Fruit fly (Drosophila melanogaster) whole organism, embryonic: ENCODE data around the gene CG32052.

Experiments used
- CG10366 ChIP-seq: fragments of 200-800 bp; sonication (Bioruptor generic); IDR thresholded peaks from 2 replicates; pipeline ENCODE4 v1.3.6; 2022; ENCODE audit warnings: missing biosample characterization, missing genetic modification characterization
- CG12391 ChIP-seq: fragments of 200-800 bp; sonication (Bioruptor generic); optimal IDR thresholded peaks from 3 replicates; lab custom pipeline; 2018; ENCODE audit warnings: missing biosample characterization, mild to moderate bottlenecking, missing genetic modification characterization, moderate library complexity
- CG15269 ChIP-seq: fragments of 200-800 bp; sonication (Bioruptor generic); optimal IDR thresholded peaks from 2 replicates; lab custom pipeline; 2018; ENCODE audit warnings: missing biosample characterization, mild to moderate bottlenecking, missing genetic modification characterization, moderate library complexity
- CG15696 ChIP-seq: fragments of 200-800 bp; sonication (Bioruptor generic); optimal IDR thresholded peaks from 2 replicates; lab custom pipeline; 2019; ENCODE audit warnings: missing biosample characterization, mild to moderate bottlenecking, missing genetic modification characterization, moderate library complexity
- CG18262 ChIP-seq: fragments of 200-800 bp; optimal IDR thresholded peaks from 3 replicates; lab custom pipeline; 2019; ENCODE audit warnings: missing biosample characterization, mild to moderate bottlenecking, missing genetic modification characterization, moderate library complexity
- CG2120 ChIP-seq: fragments of 200-800 bp; sonication (Bioruptor generic); optimal IDR thresholded peaks from 3 replicates; lab custom pipeline; 2016; ENCODE audit warnings: missing biosample characterization, missing genetic modification characterization
- CG2678 ChIP-seq: fragments of 200-800 bp; sonication (Bioruptor generic); optimal IDR thresholded peaks from 3 replicates; lab custom pipeline; 2019; ENCODE audit warnings: missing biosample characterization, mild to moderate bottlenecking, missing genetic modification characterization, moderate library complexity
- CG2889 ChIP-seq: fragments of 200-800 bp; sonication (Bioruptor generic); IDR thresholded peaks from 3 replicates; pipeline ENCODE4 v1.3.6; 2022; ENCODE audit warnings: missing biosample characterization, missing genetic modification characterization
- CG3065 ChIP-seq: fragments of 200-800 bp; sonication (Bioruptor generic); optimal IDR thresholded peaks from 2 replicates; lab custom pipeline; 2016; ENCODE audit warnings: missing biosample characterization, missing genetic modification characterization
- CG34376 ChIP-seq: fragments of 200-800 bp; sonication (Bioruptor generic); optimal IDR thresholded peaks from 2 replicates; lab custom pipeline; 2018; ENCODE audit warnings: missing biosample characterization, mild to moderate bottlenecking, missing genetic modification characterization
- CG34422 ChIP-seq: fragments of 200-800 bp; sonication (Bioruptor generic); IDR thresholded peaks from 3 replicates; pipeline ENCODE4 v1.3.6; 2022; ENCODE audit warnings: missing biosample characterization, missing genetic modification characterization
- CG3838 ChIP-seq: fragments of 200-800 bp; sonication (Bioruptor generic); optimal IDR thresholded peaks from 3 replicates; lab custom pipeline; 2016; ENCODE audit warnings: missing biosample characterization, missing genetic modification characterization
- CG7556 ChIP-seq: fragments of 200-800 bp; sonication (Bioruptor generic); optimal IDR thresholded peaks from 2 replicates; lab custom pipeline; 2017; ENCODE audit warnings: missing biosample characterization, mild to moderate bottlenecking, missing genetic modification characterization
- CG7839 ChIP-seq: fragments of 200-800 bp; sonication (Bioruptor generic); optimal IDR thresholded peaks from 3 replicates; lab custom pipeline; 2018; ENCODE audit warnings: missing biosample characterization, mild to moderate bottlenecking, missing genetic modification characterization, moderate library complexity
- CG8359 ChIP-seq: fragments of 200-800 bp; sonication (Bioruptor generic); optimal IDR thresholded peaks from 2 replicates; lab custom pipeline; 2017; ENCODE audit warnings: missing biosample characterization, mild to moderate bottlenecking, missing genetic modification characterization, borderline replicate concordance
- CG9609 ChIP-seq: fragments of 200-800 bp; sonication (Bioruptor generic); optimal IDR thresholded peaks from 3 replicates; lab custom pipeline; 2016; ENCODE audit warnings: missing biosample characterization, missing genetic modification characterization
- Deaf1 ChIP-seq: fragments of 200-800 bp; optimal IDR thresholded peaks from 3 replicates; lab custom pipeline; 2019; ENCODE audit warnings: missing biosample characterization, mild to moderate bottlenecking, missing genetic modification characterization, moderate library complexity
- Dfd ChIP-seq, 2 experiments: fragments of >200 bp; optimal IDR thresholded peaks; 2 replicates each; lab custom pipeline; 2017; ENCODE audit warnings: missing biosample characterization in 2 of 2, missing genetic modification characterization in 2 of 2
- Fer1 ChIP-seq: fragments of 200-800 bp; sonication (Bioruptor generic); optimal IDR thresholded peaks from 2 replicates; lab custom pipeline; 2017; ENCODE audit warnings: missing biosample characterization, mild to moderate bottlenecking, missing genetic modification characterization
- Fer3 ChIP-seq: fragments of 200-800 bp; sonication (Bioruptor generic); optimal IDR thresholded peaks from 2 replicates; lab custom pipeline; 2018; ENCODE audit warnings: missing biosample characterization, mild to moderate bottlenecking, missing genetic modification characterization, moderate library complexity
- Hmr ChIP-seq: fragments of 200-800 bp; sonication (Bioruptor generic); optimal IDR thresholded peaks from 3 replicates; lab custom pipeline; 2017; ENCODE audit warnings: mild to moderate bottlenecking, missing biosample characterization, missing genetic modification reagents, missing genetic modification characterization
- Hr51 ChIP-seq, 2 experiments: fragments of 200-800 bp; sonication (Bioruptor generic); optimal IDR thresholded peaks; 2 replicates in 1 of 2; 3 replicates in 1 of 2; lab custom pipeline; 2016 to 2018; ENCODE audit warnings: missing biosample characterization in 2 of 2, missing genetic modification characterization in 2 of 2, mild to moderate bottlenecking in 1 of 2, moderate library complexity in 1 of 2
- Med ChIP-seq: fragments of 200-800 bp; sonication (Bioruptor generic); peaks from one replicate; lab custom pipeline; 2016; ENCODE audit warnings: missing biosample characterization, missing genetic modification characterization, mild to moderate bottlenecking, inconsistent platforms, moderate library complexity
- NC2α ChIP-seq: fragments of 200-800 bp; sonication (Bioruptor generic); optimal IDR thresholded peaks from 2 replicates; lab custom pipeline; 2016; ENCODE audit warnings: missing biosample characterization, missing genetic modification characterization
- Pdp1 ChIP-seq, 2 experiments: fragments of 200-800 bp; sonication (Bioruptor generic); optimal IDR thresholded peaks; 3 replicates each; lab custom pipeline; 2016; ENCODE audit warnings: missing biosample characterization in 2 of 2, missing genetic modification characterization in 2 of 2, mild to moderate bottlenecking in 1 of 2, moderate library complexity in 1 of 2
- Ptx1 ChIP-seq: fragments of 200-800 bp; sonication (Bioruptor generic); IDR thresholded peaks from 2 replicates; pipeline ENCODE4 v1.3.6; 2022; ENCODE audit warnings: missing biosample characterization, missing genetic modification characterization
- Sox102F ChIP-seq: fragments of 200-800 bp; sonication (Bioruptor generic); optimal IDR thresholded peaks from 2 replicates; lab custom pipeline; 2018; ENCODE audit warnings: missing biosample characterization, mild to moderate bottlenecking, missing genetic modification characterization, moderate library complexity
- ci ChIP-seq: fragments of 200-800 bp; sonication (Bioruptor generic); IDR thresholded peaks from 3 replicates; pipeline ENCODE4 v1.3.6; 2022; ENCODE audit warnings: missing biosample characterization, missing genetic modification characterization
- crol ChIP-seq: fragments of 200-800 bp; sonication (Bioruptor generic); IDR thresholded peaks from 2 replicates; pipeline ENCODE4 v1.3.6; 2022; ENCODE audit warnings: missing biosample characterization, missing genetic modification characterization
- esg ChIP-seq: fragments of 200-800 bp; sonication (Bioruptor generic); conservative IDR thresholded peaks from 2 replicates; pipeline ENCODE4 v1.3.6; 2022; ENCODE audit warnings: missing biosample characterization, missing genetic modification characterization
- fu2 ChIP-seq: fragments of 200-800 bp; sonication (Bioruptor generic); optimal IDR thresholded peaks from 2 replicates; lab custom pipeline; 2016; ENCODE audit warnings: missing biosample characterization, missing genetic modification characterization
- luna ChIP-seq: fragments of 200-800 bp; sonication (Bioruptor generic); optimal IDR thresholded peaks from 2 replicates; lab custom pipeline; 2016; ENCODE audit warnings: missing biosample characterization, missing genetic modification characterization
- mld ChIP-seq: fragments of 200-800 bp; sonication (Bioruptor generic); IDR thresholded peaks from 3 replicates; pipeline ENCODE4 v1.3.6; 2022; ENCODE audit warnings: missing biosample characterization, missing genetic modification characterization; ENCODE audit not compliant: partially characterized antibody
- odd ChIP-seq: fragments of 200-800 bp; sonication (Bioruptor generic); optimal IDR thresholded peaks from 2 replicates; lab custom pipeline; 2017; ENCODE audit warnings: missing biosample characterization, mild to moderate bottlenecking, missing genetic modification characterization
- pb ChIP-seq: fragments of 200-800 bp; sonication (Bioruptor generic); optimal IDR thresholded peaks from 3 replicates; lab custom pipeline; 2016; ENCODE audit warnings: missing biosample characterization, missing genetic modification characterization
- phol ChIP-seq: fragments of 200-800 bp; sonication (Bioruptor generic); optimal IDR thresholded peaks from 3 replicates; lab custom pipeline; 2018; ENCODE audit warnings: missing biosample characterization, mild to moderate bottlenecking, missing genetic modification characterization, moderate library complexity
- sd ChIP-seq: fragments of 200-800 bp; sonication (Bioruptor generic); optimal IDR thresholded peaks from 3 replicates; lab custom pipeline; 2018; ENCODE audit warnings: missing biosample characterization, mild to moderate bottlenecking, missing genetic modification characterization, moderate library complexity
- sr ChIP-seq: fragments of 200-800 bp; sonication (Bioruptor generic); IDR thresholded peaks from 3 replicates; pipeline ENCODE4 v1.3.6; 2022; ENCODE audit warnings: missing biosample characterization, missing genetic modification characterization
- tio ChIP-seq: fragments of 200-800 bp; sonication (Bioruptor generic); optimal IDR thresholded peaks from 2 replicates; lab custom pipeline; 2017; ENCODE audit warnings: missing biosample characterization, missing genetic modification characterization, inconsistent platforms
- vvl ChIP-seq: fragments of 200-800 bp; sonication (Bioruptor generic); IDR thresholded peaks from 2 replicates; pipeline ENCODE4 v1.3.6; 2022; ENCODE audit warnings: missing biosample characterization, missing genetic modification characterization
- zf30C ChIP-seq: fragments of 200-800 bp; sonication (Bioruptor generic); optimal IDR thresholded peaks from 3 replicates; lab custom pipeline; 2018; ENCODE audit warnings: missing biosample characterization, mild to moderate bottlenecking, missing genetic modification characterization
- zfh1 ChIP-seq: fragments of 200-800 bp; sonication (Bioruptor generic); IDR thresholded peaks from 3 replicates; pipeline ENCODE4 v1.3.6; 2022; ENCODE audit warnings: missing biosample characterization, missing genetic modification characterization

Gene CG32052

dm6 chr3L:9764915-9765709, 21.7 kb upstream of the CG32052 start (continued):
- TF ChIP-seq CG2678 (tag; lab: Kevin White, UChicago), result peak; percentile 7
- TF ChIP-seq vvl (GFP tag; lab: Robert Waterston, UW), result peak; percentile 46; the same call in 1 of the 2 replicates
- no peak for TF ChIP-seq CG34376 (GFP tag; lab: Kevin White, UChicago)
- no peak for TF ChIP-seq CG9609
- TF ChIP-seq Sox102F (GFP tag; lab: Kevin White, UChicago), result peak; percentile 2
- TF ChIP-seq mld (GFP tag; lab: Robert Waterston, UW), result no peak
- no peak for TF ChIP-seq Ptx1 (GFP tag; lab: Robert Waterston, UW)
- TF ChIP-seq CG18262 (tag; lab: Kevin White, UChicago), result peak; percentile 5
- TF ChIP-seq Hr51 (GFP tag; optimal IDR thresholded peaks at IDR 0.05; lab: Kevin White, UChicago), result peak in 1 of 2 experiments; percentile 27
- no peak for TF ChIP-seq CG15269 (tag; lab: Kevin White, UChicago)
- no peak for TF ChIP-seq Fer3 (tag; lab: Kevin White, UChicago)
- no peak for TF ChIP-seq pb (GFP tag; lab: Kevin White, UChicago)
- no peak for TF ChIP-seq tio (GFP tag; lab: Kevin White, UChicago)
- no peak for TF ChIP-seq CG34422 (GFP tag; lab: Robert Waterston, UW)
- no peak for TF ChIP-seq zf30C (GFP tag; lab: Kevin White, UChicago)
- no peak for TF ChIP-seq Fer1 (GFP tag; lab: Kevin White, UChicago)
- TF ChIP-seq CG3065 (GFP tag; lab: Kevin White, UChicago), result no peak
- TF ChIP-seq CG3838, result no peak
- TF ChIP-seq CG7839 (tag; lab: Kevin White, UChicago), result peak; percentile 12
- no peak for TF ChIP-seq CG10366
- no peak for TF ChIP-seq Dfd (GFP tag; optimal IDR thresholded peaks at IDR 0.05; lab: Kevin White, UChicago)
- TF ChIP-seq CG15696 (tag; lab: Kevin White, UChicago), result no peak
- TF ChIP-seq CG12391 (tag; lab: Kevin White, UChicago), result no peak
- TF ChIP-seq phol (tag; lab: Kevin White, UChicago), result no peak
- peak; percentile 48 for TF ChIP-seq Med (GFP tag; lab: Kevin White, UChicago)
- no peak for TF ChIP-seq esg
- TF ChIP-seq CG8359 (GFP tag; lab: Kevin White, UChicago), result no peak
- TF ChIP-seq zfh1, result no peak
- TF ChIP-seq sr, result no peak
- TF ChIP-seq Deaf1 (tag; lab: Kevin White, UChicago), result no peak
- no peak for TF ChIP-seq CG7556 (GFP tag; lab: Kevin White, UChicago)
- TF ChIP-seq, all 482 proteins: peak for 19

dm6 chr3L:9765710-9766005, 21.2 kb upstream of the CG32052 start:
- no peak for TF ChIP-seq luna (GFP tag; lab: Kevin White, UChicago)
- TF ChIP-seq CG2889 (GFP tag; lab: Robert Waterston, UW), result no peak
- TF ChIP-seq ci (GFP tag; lab: Robert Waterston, UW), result no peak
- TF ChIP-seq crol, result peak; percentile 77
- peak; percentile 76 for TF ChIP-seq sr
- TF ChIP-seq sd (tag; lab: Kevin White, UChicago), result peak; percentile 68
- TF ChIP-seq, all 482 proteins: peak for 3

dm6 chr3L:9766364-9766763, 20.5 kb upstream of the CG32052 start:
- TF ChIP-seq Pdp1 (GFP tag; optimal IDR thresholded peaks at IDR 0.05; lab: Kevin White, UChicago) (peak in 1 of 2 experiments; percentile 66), odd (GFP tag; lab: Kevin White, UChicago) (no peak), Hmr (GFP tag; lab: Kevin White, UChicago) (no peak), NC2α (GFP tag; lab: Kevin White, UChicago) (no peak), CG2120 (GFP tag; lab: Kevin White, UChicago) (no peak), fu2 (GFP tag; lab: Kevin White, UChicago) (no peak)
